Worm (Caenorhabditis elegans): Measurements from ENCODE around the gene F44E5.4.
A peak's percentile ranks its signal among the peaks of the same experiment; 100 is the strongest.

- peak; percentile 64 for TF ChIP-seq hlh-30 (tag; optimal IDR thresholded peaks at IDR 0.05; ENCODE audit: insufficient read depth)
- no peak for TF ChIP-seq elt-4 (tag; optimal IDR thresholded peaks at IDR 0.05)
- TF ChIP-seq tbx-2 (tag; optimal IDR thresholded peaks at IDR 0.05), result peak; percentile 80
Observed at ce11 chrII:11746782-11747288, 12.3 kb downstream of the F44E5.4 start.
